Worm (Caenorhabditis elegans): ENCODE data around the gene zip-8.

DNA sequence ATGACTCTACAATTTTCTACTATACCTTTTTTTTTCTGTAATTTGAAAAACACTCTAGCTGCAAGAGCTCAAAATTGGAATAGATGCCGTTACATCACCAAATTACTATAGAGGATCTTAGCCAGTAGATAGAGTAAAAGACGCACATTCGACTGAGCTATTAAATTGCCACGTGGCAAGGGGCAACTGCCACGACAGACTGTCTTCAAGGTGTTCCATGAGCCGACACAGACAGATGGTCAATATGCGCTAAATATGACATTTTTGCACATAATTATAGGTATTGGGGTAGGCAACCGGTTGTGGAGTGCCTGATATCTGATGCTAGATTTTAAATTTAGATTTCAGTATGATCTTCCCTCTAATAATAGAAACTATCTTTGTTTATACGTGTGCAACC lies 684 bp downstream of the zip-8 start:
- no peak for TF ChIP-seq egl-27 (tag; optimal IDR thresholded peaks at IDR 0.05)
- TF ChIP-seq ZK546.5 (tag; optimal IDR thresholded peaks at IDR 0.05): no peak
- TF ChIP-seq unc-62 (GFP tag; optimal IDR thresholded peaks at IDR 0.05): no peak
- no peak for TF ChIP-seq ztf-4 (tag; optimal IDR thresholded peaks at IDR 0.05)
- TF ChIP-seq ztf-11 (tag; optimal IDR thresholded peaks at IDR 0.05): no peak
- no peak for TF ChIP-seq fos-1 (tag; optimal IDR thresholded peaks at IDR 0.05)
- no peak for TF ChIP-seq nhr-76 (tag; optimal IDR thresholded peaks at IDR 0.05)
- no peak for TF ChIP-seq ceh-16 (tag; optimal IDR thresholded peaks at IDR 0.05)
- TF ChIP-seq skn-1 (tag; optimal IDR thresholded peaks at IDR 0.05): no peak
